Worm (Caenorhabditis elegans) whole organism, young adult: ENCODE results near the gene nas-9.

Source experiments
- B0019.2 ChIP-seq: fragments of 200-800 bp; sonication (Bioruptor generic); conservative IDR thresholded peaks from 2 replicates; pipeline ENCODE4 v1.3.6; 2022; ENCODE audit warnings: missing genetic modification reagents, missing genetic modification characterization, missing compliant biosample characterization
- C17E4.6 ChIP-seq: fragments of 200-800 bp; sonication (Bioruptor generic); IDR thresholded peaks from 2 replicates; pipeline ENCODE4 v1.3.6; 2022; ENCODE audit warnings: missing genetic modification reagents, missing genetic modification characterization, missing compliant biosample characterization
- D2030.7 ChIP-seq: fragments of 200-800 bp; sonication (Bioruptor generic); IDR thresholded peaks from 2 replicates; pipeline ENCODE4 v1.3.6; 2022; ENCODE audit warnings: missing genetic modification reagents, missing genetic modification characterization, missing compliant biosample characterization
- F23B12.7 ChIP-seq: sonication (generic microtip); optimal IDR thresholded peaks from 2 replicates; lab custom pipeline; 2017; ENCODE audit warnings: missing genetic modification characterization, mild to moderate bottlenecking, missing compliant biosample characterization, antibody characterized with exemption, moderate library complexity; ENCODE audit not compliant: insufficient read depth
- F52B5.7 ChIP-seq: sonication (generic microtip); optimal IDR thresholded peaks from 2 replicates; lab custom pipeline; 2016; ENCODE audit warnings: mild to moderate bottlenecking, missing genetic modification characterization, missing compliant biosample characterization
- K11D2.4 ChIP-seq: fragments of 200-800 bp; sonication (Bioruptor generic); IDR thresholded peaks from 2 replicates; pipeline ENCODE4 v1.3.6; 2022; ENCODE audit warnings: missing genetic modification reagents, missing genetic modification characterization, missing compliant biosample characterization
- T26A5.8 ChIP-seq: sonication (generic microtip); optimal IDR thresholded peaks from 2 replicates; lab custom pipeline; 2016; ENCODE audit warnings: missing genetic modification characterization, missing compliant biosample characterization
- Y53F4B.3 ChIP-seq: fragments of 200-800 bp; sonication (Bioruptor generic); IDR thresholded peaks from 2 replicates; pipeline ENCODE4 v1.3.6; 2022; ENCODE audit warnings: missing genetic modification reagents, missing genetic modification characterization, missing compliant biosample characterization
- Y56A3A.18 ChIP-seq: fragments of 200-800 bp; sonication (Bioruptor generic); IDR thresholded peaks from 2 replicates; pipeline ENCODE4 v1.3.6; 2022; ENCODE audit warnings: missing genetic modification reagents, missing genetic modification characterization, missing compliant biosample characterization
- ama-1 ChIP-seq, 3 experiments: fragments of 150-350 bp in 1 of 3; sonication (generic microtip) in 2 of 3; optimal IDR thresholded peaks; 2 replicates each; lab custom pipeline; 2014 to 2018; ENCODE audit warnings: missing biosample characterization in 2 of 3, missing genetic modification characterization in 2 of 3, missing genetic modification reagents in 2 of 3
- atf-7 ChIP-seq: sonication (generic microtip); optimal IDR thresholded peaks from 2 replicates; lab custom pipeline; 2017; ENCODE audit warnings: mild to moderate bottlenecking, missing genetic modification characterization, missing compliant biosample characterization
- athp-1 ChIP-seq: sonication (generic microtip); optimal IDR thresholded peaks from 2 replicates; lab custom pipeline; 2017; ENCODE audit warnings: mild to moderate bottlenecking, missing genetic modification characterization, missing compliant biosample characterization
- attf-3 ChIP-seq: fragments of 200-800 bp; sonication (Bioruptor generic); conservative IDR thresholded peaks from 2 replicates; pipeline ENCODE4 v1.3.6; 2022; ENCODE audit warnings: missing genetic modification reagents, missing genetic modification characterization, missing compliant biosample characterization
- bed-1 ChIP-seq: fragments of 200-800 bp; sonication (Bioruptor generic); IDR thresholded peaks from 2 replicates; pipeline ENCODE4 v1.3.6; 2022; ENCODE audit warnings: missing genetic modification reagents, missing genetic modification characterization, missing compliant biosample characterization
- cebp-1 ChIP-seq, 2 experiments: fragments of 200-800 bp in 1 of 2; sonication (Bioruptor generic) in 1 of 2; sonication (generic microtip) in 1 of 2; IDR thresholded peaks in 1 of 2; optimal IDR thresholded peaks in 1 of 2; 2 replicates each; pipeline versions ENCODE4 v1.3.6 to Lab custom; 2017 to 2022; ENCODE audit warnings: missing compliant biosample characterization in 2 of 2, missing genetic modification characterization in 2 of 2, mild to moderate bottlenecking in 1 of 2, missing genetic modification reagents in 1 of 2, moderate library complexity in 1 of 2
- cebp-2 ChIP-seq: fragments of 200-800 bp; sonication (Bioruptor generic); IDR thresholded peaks from 2 replicates; pipeline ENCODE4 v1.3.6; 2022; ENCODE audit warnings: missing genetic modification characterization, missing compliant biosample characterization
- ceh-79 ChIP-seq: sonication (generic microtip); optimal IDR thresholded peaks from 2 replicates; lab custom pipeline; 2017; ENCODE audit warnings: mild to moderate bottlenecking, missing genetic modification characterization, missing compliant biosample characterization
- ceh-91 ChIP-seq: fragments of 200-800 bp; sonication (Bioruptor generic); IDR thresholded peaks from 2 replicates; pipeline ENCODE4 v1.3.6; 2022; ENCODE audit warnings: missing genetic modification reagents, missing genetic modification characterization, missing compliant biosample characterization
- dox-1 ChIP-seq: fragments of 200-800 bp; sonication (Bioruptor generic); IDR thresholded peaks from 2 replicates; pipeline ENCODE4 v1.3.6; 2022; ENCODE audit warnings: missing genetic modification reagents, missing genetic modification characterization, missing compliant biosample characterization
- efl-1 ChIP-seq: fragments of 150-350 bp; optimal IDR thresholded peaks from 2 replicates; lab custom pipeline; 2014; ENCODE audit warnings: missing biosample characterization, missing genetic modification reagents, missing genetic modification characterization
- egl-44 ChIP-seq: fragments of 200-800 bp; sonication (Bioruptor generic); IDR thresholded peaks from 2 replicates; pipeline ENCODE4 v1.3.6; 2022; ENCODE audit warnings: missing genetic modification reagents, missing genetic modification characterization, missing compliant biosample characterization
- gei-17 ChIP-seq: fragments of 200-800 bp; sonication (Bioruptor generic); optimal IDR thresholded peaks from 2 replicates; lab custom pipeline; 2018; ENCODE audit warnings: mild to moderate bottlenecking, missing genetic modification characterization, missing compliant biosample characterization
- hrde-1 ChIP-seq: sonication (generic microtip); optimal IDR thresholded peaks from 2 replicates; lab custom pipeline; 2016; ENCODE audit warnings: missing genetic modification characterization, mild to moderate bottlenecking, missing compliant biosample characterization, moderate library complexity, missing genotype, missing genetic modification reagents, borderline replicate concordance
- lin-26 ChIP-seq: fragments of 200-800 bp; sonication (Bioruptor generic); IDR thresholded peaks from 2 replicates; pipeline ENCODE4 v1.3.6; 2022; ENCODE audit warnings: missing genetic modification reagents, missing genetic modification characterization, missing compliant biosample characterization
- lin-40 ChIP-seq: sonication (generic microtip); optimal IDR thresholded peaks from 2 replicates; lab custom pipeline; 2016; ENCODE audit warnings: missing genetic modification characterization, mild to moderate bottlenecking, missing compliant biosample characterization, missing genotype, missing genetic modification reagents
- lin-54 ChIP-seq: fragments of 200-800 bp; sonication (Bioruptor generic); optimal IDR thresholded peaks from 2 replicates; lab custom pipeline; 2018; ENCODE audit warnings: mild to moderate bottlenecking, missing genetic modification characterization, missing compliant biosample characterization
- lsl-1 ChIP-seq: fragments of 200-800 bp; sonication (Bioruptor generic); optimal IDR thresholded peaks from 2 replicates; lab custom pipeline; 2018; ENCODE audit warnings: mild to moderate bottlenecking, missing genetic modification characterization, moderate library complexity, missing compliant biosample characterization
- madf-10 ChIP-seq: sonication (generic microtip); optimal IDR thresholded peaks from 2 replicates; lab custom pipeline; 2016; ENCODE audit warnings: mild to moderate bottlenecking, missing genetic modification characterization, missing compliant biosample characterization
- madf-3 ChIP-seq: fragments of 200-800 bp; sonication (Bioruptor generic); IDR thresholded peaks from 2 replicates; pipeline ENCODE4 v1.3.6; 2022; ENCODE audit warnings: missing genetic modification reagents, missing genetic modification characterization, missing compliant biosample characterization
- madf-6 ChIP-seq: fragments of 200-800 bp; sonication (Bioruptor generic); IDR thresholded peaks from 2 replicates; pipeline ENCODE4 v1.3.6; 2022; ENCODE audit warnings: missing genetic modification reagents, missing genetic modification characterization, missing compliant biosample characterization
- madf-8 ChIP-seq: fragments of 200-800 bp; sonication (Bioruptor generic); conservative IDR thresholded peaks from 2 replicates; pipeline ENCODE4 v1.3.6; 2022; ENCODE audit warnings: missing genetic modification reagents, missing genetic modification characterization, missing compliant biosample characterization
- mcd-1 ChIP-seq: fragments of 200-800 bp; sonication (Bioruptor generic); IDR thresholded peaks from 2 replicates; pipeline ENCODE4 v1.3.6; 2022; ENCODE audit warnings: missing genetic modification reagents, missing genetic modification characterization, missing compliant biosample characterization
- mel-28 ChIP-seq: sonication (generic microtip); optimal IDR thresholded peaks from 2 replicates; lab custom pipeline; 2016; ENCODE audit warnings: borderline replicate concordance, mild to moderate bottlenecking, missing genetic modification characterization, missing compliant biosample characterization
- mxl-1 ChIP-seq: sonication (generic microtip); optimal IDR thresholded peaks from 2 replicates; lab custom pipeline; 2016; ENCODE audit warnings: missing genetic modification characterization, missing compliant biosample characterization
- nfya-1 ChIP-seq: sonication (generic microtip); optimal IDR thresholded peaks from 2 replicates; lab custom pipeline; 2017; ENCODE audit warnings: antibody characterized with exemption, missing compliant biosample characterization, missing genetic modification characterization, borderline replicate concordance; ENCODE audit not compliant: insufficient read depth
- rec-8 ChIP-seq, 2 experiments: sonication (generic microtip); optimal IDR thresholded peaks; 2 replicates each; lab custom pipeline; 2016; ENCODE audit warnings: mild to moderate bottlenecking in 2 of 2, missing genetic modification characterization in 2 of 2, missing genetic modification reagents in 2 of 2, missing genotype in 2 of 2, missing biosample characterization in 1 of 2, missing compliant biosample characterization in 1 of 2, moderate library complexity in 1 of 2
- rpc-1 ChIP-seq, 2 experiments: fragments of 150-350 bp in 1 of 2; sonication (generic microtip) in 1 of 2; optimal IDR thresholded peaks; 2 replicates each; lab custom pipeline; 2014 to 2018; ENCODE audit warnings: missing biosample characterization in 1 of 2, missing genetic modification characterization in 1 of 2, missing genetic modification reagents in 1 of 2, missing genotype in 1 of 2
- sdz-38 ChIP-seq: sonication (generic microtip); optimal IDR thresholded peaks from 2 replicates; lab custom pipeline; 2016; ENCODE audit warnings: missing genotype, missing genetic modification characterization, missing compliant biosample characterization
- sea-2 ChIP-seq: fragments of 200-800 bp; sonication (Bioruptor generic); IDR thresholded peaks from 2 replicates; pipeline ENCODE4 v1.3.6; 2022; ENCODE audit warnings: missing genetic modification characterization, missing compliant biosample characterization
- tbx-9 ChIP-seq: sonication (generic microtip); optimal IDR thresholded peaks from 2 replicates; lab custom pipeline; 2016; ENCODE audit warnings: borderline replicate concordance, missing genetic modification characterization, inconsistent platforms, missing compliant biosample characterization
- xnd-1 ChIP-seq: sonication (generic microtip); optimal IDR thresholded peaks from 2 replicates; lab custom pipeline; 2016; ENCODE audit warnings: missing genotype, missing genetic modification reagents, missing genetic modification characterization, missing compliant biosample characterization
- ztf-22 ChIP-seq: fragments of 200-800 bp; sonication (Bioruptor generic); optimal IDR thresholded peaks from 2 replicates; lab custom pipeline; 2018; ENCODE audit warnings: mild to moderate bottlenecking, missing genetic modification characterization, moderate library complexity, missing compliant biosample characterization
- ztf-25 ChIP-seq: fragments of 200-800 bp; sonication (Bioruptor generic); IDR thresholded peaks from 2 replicates; pipeline ENCODE4 v1.3.6; 2022; ENCODE audit warnings: missing genetic modification reagents, missing genetic modification characterization, missing compliant biosample characterization
- ztf-3 ChIP-seq: fragments of 200-800 bp; sonication (Bioruptor generic); optimal IDR thresholded peaks from 2 replicates; lab custom pipeline; 2018; ENCODE audit warnings: mild to moderate bottlenecking, missing genetic modification characterization, missing compliant biosample characterization
- ztf-6 ChIP-seq: fragments of 200-800 bp; sonication (Bioruptor generic); IDR thresholded peaks from 2 replicates; pipeline ENCODE4 v1.3.6; 2022; ENCODE audit warnings: missing genetic modification reagents, missing genetic modification characterization, missing compliant biosample characterization

The nas-9 gene

DNA sequence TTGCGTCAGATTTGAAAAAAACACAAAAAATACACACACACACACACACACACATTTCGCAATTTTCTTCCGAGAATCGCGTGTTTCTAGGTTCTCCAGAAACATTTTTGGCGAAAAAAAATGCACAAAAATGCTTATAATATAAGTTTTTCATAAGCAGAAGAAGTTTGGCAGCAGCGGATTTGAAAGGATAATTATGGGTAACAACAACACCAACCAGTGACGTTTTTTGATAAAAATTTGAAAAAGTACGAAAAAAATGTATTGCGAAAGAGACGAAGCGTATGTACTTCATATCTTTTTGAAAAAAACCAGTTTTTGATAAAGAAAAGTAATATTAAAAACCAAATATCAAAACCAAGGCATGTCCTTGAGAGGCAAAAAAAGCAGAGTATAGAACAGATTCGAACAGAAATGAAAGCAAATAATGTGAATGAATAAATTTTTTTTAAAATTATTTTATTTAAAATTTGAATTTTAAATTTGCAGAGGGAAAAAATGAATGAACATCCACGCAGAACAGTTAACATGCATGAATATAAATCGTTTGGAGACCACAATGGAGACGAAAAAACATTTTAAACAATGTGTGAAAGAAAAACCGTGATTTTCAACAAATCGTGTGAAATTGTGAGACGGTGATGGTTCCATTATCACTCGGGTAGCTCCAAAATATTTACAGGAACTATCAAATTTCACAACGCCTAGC lies 16.0 kb downstream of the nas-9 start (continued):
- TF ChIP-seq tbx-9 (tag; lab: Kevin White, UChicago) (peak; percentile 25), ceh-79 (tag; lab: Kevin White, UChicago) (peak; percentile 85), Y53F4B.3 (GFP tag; lab: Robert Waterston, UW) (no peak), lsl-1 (GFP tag; lab: Kevin White, UChicago) (peak; percentile 1), D2030.7 (GFP tag; lab: Robert Waterston, UW) (no peak), F52B5.7 (tag; lab: Kevin White, UChicago) (peak; percentile 74), C17E4.6 (GFP tag; lab: Robert Waterston, UW) (no peak), mcd-1 (GFP tag; lab: Robert Waterston, UW) (peak; percentile 11; the same call in 1 of the 2 replicates), ztf-25 (GFP tag; lab: Robert Waterston, UW) (no peak), Y56A3A.18 (GFP tag; lab: Robert Waterston, UW) (peak; percentile 15; the same call in 1 of the 2 replicates), ztf-3 (GFP tag; lab: Kevin White, UChicago) (peak; percentile 75), ceh-91 (GFP tag; lab: Robert Waterston, UW) (no peak), cebp-2 (GFP tag; lab: Robert Waterston, UW) (no peak), cebp-1 (GFP tag; IDR thresholded peaks at IDR 0.05; lab: Robert Waterston, UW) (peak; percentile 80), cebp-1 (tag; optimal IDR thresholded peaks at IDR 0.05; lab: Kevin White, UChicago) (peak; percentile 96), rpc-1 (optimal IDR thresholded peaks at IDR 0.05; lab: Kevin White, UChicago) (no peak), rpc-1 (tag; optimal IDR thresholded peaks at IDR 0.05; lab: Kevin White, UChicago) (no peak), athp-1 (tag; lab: Kevin White, UChicago) (peak; percentile 91), bed-1 (GFP tag; lab: Robert Waterston, UW) (no peak), madf-10 (tag; lab: Kevin White, UChicago) (peak; percentile 31), efl-1 (GFP tag; lab: Kevin White, UChicago) (no peak), egl-44 (GFP tag; lab: Robert Waterston, UW) (no peak), madf-8 (GFP tag; lab: Robert Waterston, UW) (no peak), sdz-38 (no peak), dox-1 (GFP tag; lab: Robert Waterston, UW) (no peak), ama-1 (optimal IDR thresholded peaks at IDR 0.05; lab: Kevin White, UChicago) (peak; percentile 80), ama-1 (GFP tag; optimal IDR thresholded peaks at IDR 0.05; lab: Kevin White, UChicago) (peak; percentile 18 to 62), lin-26 (GFP tag; lab: Robert Waterston, UW) (peak; percentile 56), B0019.2 (GFP tag; lab: Robert Waterston, UW) (no peak), lin-40 (tag; lab: Kevin White, UChicago) (peak; percentile 66), F23B12.7 (no peak), xnd-1 (tag; lab: Kevin White, UChicago) (peak; percentile 34), sea-2 (GFP tag; lab: Robert Waterston, UW) (no peak), lin-54 (GFP tag; lab: Kevin White, UChicago) (peak; percentile 54), nfya-1 (tag; lab: Kevin White, UChicago) (no peak), madf-3 (GFP tag; lab: Robert Waterston, UW) (0 out of 2 replicates have a peak, but pooled peaks have one; percentile 1), rec-8 (tag; optimal IDR thresholded peaks at IDR 0.05; lab: Kevin White, UChicago) (peak; percentile 7 to 43), ztf-6 (GFP tag; lab: Robert Waterston, UW) (no peak), mel-28 (tag; lab: Kevin White, UChicago) (no peak), attf-3 (GFP tag; lab: Robert Waterston, UW) (no peak), mxl-1 (tag; lab: Kevin White, UChicago) (no peak), T26A5.8 (tag; lab: Kevin White, UChicago) (peak; percentile 32), ztf-22 (GFP tag; lab: Kevin White, UChicago) (no peak), K11D2.4 (0 out of 2 replicates have a peak, but pooled peaks have one; percentile 31), hrde-1 (tag; lab: Kevin White, UChicago) (peak; percentile 62), gei-17 (GFP tag; lab: Kevin White, UChicago) (peak; percentile 69), atf-7 (tag; lab: Kevin White, UChicago) (peak; percentile 87), madf-6 (GFP tag; lab: Robert Waterston, UW) (peak; percentile 44)
